Fruit fly (Drosophila melanogaster) whole organism, embryonic: Measurements from ENCODE around the gene her.

Experiments
- ATbp ChIP-seq: fragments of 200-800 bp; sonication (Bioruptor generic); optimal IDR thresholded peaks from 2 replicates; lab custom pipeline; 2017; ENCODE audit warnings: missing biosample characterization, mild to moderate bottlenecking, missing genetic modification characterization, missing genetic modification reagents
- B-H1 ChIP-seq: fragments of 200-800 bp; sonication (Bioruptor generic); IDR thresholded peaks from 3 replicates; pipeline ENCODE4 v1.3.6; 2022; ENCODE audit warnings: missing biosample characterization, missing genetic modification characterization
- CG10654 ChIP-seq: fragments of 200-800 bp; sonication (Bioruptor generic); optimal IDR thresholded peaks from 2 replicates; lab custom pipeline; 2016; ENCODE audit warnings: missing biosample characterization, missing genetic modification characterization
- CG13424 ChIP-seq: fragments of 200-800 bp; sonication (Bioruptor generic); optimal IDR thresholded peaks from 2 replicates; lab custom pipeline; 2019; ENCODE audit warnings: missing biosample characterization, mild to moderate bottlenecking, missing genetic modification characterization, moderate library complexity
- CG14667 ChIP-seq: fragments of 200-800 bp; sonication (Bioruptor generic); IDR thresholded peaks from 2 replicates; pipeline ENCODE4 v1.3.6; 2022; ENCODE audit warnings: missing biosample characterization, missing genetic modification characterization
- CG16815 ChIP-seq: fragments of 200-800 bp; sonication (Bioruptor generic); optimal IDR thresholded peaks from 3 replicates; lab custom pipeline; 2017; ENCODE audit warnings: missing biosample characterization, mild to moderate bottlenecking, missing genetic modification characterization
- CG17568 ChIP-seq: fragments of 200-800 bp; sonication (Bioruptor generic); optimal IDR thresholded peaks from 2 replicates; lab custom pipeline; 2018; ENCODE audit warnings: missing biosample characterization, mild to moderate bottlenecking, missing genetic modification characterization, moderate library complexity
- CG2202 ChIP-seq: fragments of 200-800 bp; sonication (Bioruptor generic); optimal IDR thresholded peaks from 2 replicates; lab custom pipeline; 2018; ENCODE audit warnings: missing biosample characterization, mild to moderate bottlenecking, missing genetic modification characterization
- CG32767 ChIP-seq: fragments of 200-800 bp; sonication (Bioruptor generic); IDR thresholded peaks from 2 replicates; pipeline ENCODE4 v1.3.6; 2022; ENCODE audit warnings: missing biosample characterization, missing genetic modification characterization
- CG3838 ChIP-seq: fragments of 200-800 bp; sonication (Bioruptor generic); optimal IDR thresholded peaks from 3 replicates; lab custom pipeline; 2016; ENCODE audit warnings: missing biosample characterization, missing genetic modification characterization
- CG4282 ChIP-seq: fragments of 200-800 bp; sonication (Bioruptor generic); optimal IDR thresholded peaks from 2 replicates; lab custom pipeline; 2016; ENCODE audit warnings: missing biosample characterization, missing genetic modification characterization
- CG4328 ChIP-seq: fragments of 200-800 bp; sonication (Bioruptor generic); optimal IDR thresholded peaks from 3 replicates; lab custom pipeline; 2017; ENCODE audit warnings: missing biosample characterization, missing genetic modification reagents, missing genetic modification characterization
- CG4404 ChIP-seq: fragments of 200-800 bp; sonication (Bioruptor generic); IDR thresholded peaks from 2 replicates; pipeline ENCODE4 v1.3.6; 2022; ENCODE audit warnings: missing biosample characterization, missing genetic modification characterization
- CG5953 ChIP-seq: fragments of 200-800 bp; sonication (Bioruptor generic); IDR thresholded peaks from 2 replicates; pipeline ENCODE4 v1.3.6; 2022; ENCODE audit warnings: missing biosample characterization, missing genetic modification characterization
- CG6654 ChIP-seq: fragments of 200-800 bp; sonication (Bioruptor generic); optimal IDR thresholded peaks from 2 replicates; lab custom pipeline; 2017; ENCODE audit warnings: missing biosample characterization, mild to moderate bottlenecking, missing genetic modification characterization
- CG7271 ChIP-seq: fragments of 200-800 bp; sonication (Bioruptor generic); optimal IDR thresholded peaks from 2 replicates; lab custom pipeline; 2018; ENCODE audit warnings: missing biosample characterization, mild to moderate bottlenecking, missing genetic modification characterization, moderate library complexity
- CG9609 ChIP-seq: fragments of 200-800 bp; sonication (Bioruptor generic); optimal IDR thresholded peaks from 3 replicates; lab custom pipeline; 2016; ENCODE audit warnings: missing biosample characterization, missing genetic modification characterization
- CG9727 ChIP-seq: fragments of 200-800 bp; sonication (Bioruptor generic); optimal IDR thresholded peaks from 3 replicates; lab custom pipeline; 2017; ENCODE audit warnings: missing biosample characterization, mild to moderate bottlenecking, missing genetic modification characterization
- CG9797 ChIP-seq: fragments of 200-800 bp; sonication (Bioruptor generic); optimal IDR thresholded peaks from 3 replicates; lab custom pipeline; 2018; ENCODE audit warnings: missing biosample characterization, mild to moderate bottlenecking, missing genetic modification characterization
- CkIIα-i1 ChIP-seq: fragments of 200-800 bp; sonication (Bioruptor generic); IDR thresholded peaks from 2 replicates; pipeline ENCODE4 v1.3.6; 2022; ENCODE audit warnings: missing biosample characterization, missing genetic modification characterization
- Dp ChIP-seq: fragments of 200-800 bp; sonication (Bioruptor generic); optimal IDR thresholded peaks from 2 replicates; lab custom pipeline; 2018; ENCODE audit warnings: missing biosample characterization, mild to moderate bottlenecking, missing genetic modification characterization, moderate library complexity
- Elba2 ChIP-seq: fragments of 200-800 bp; sonication (Bioruptor generic); optimal IDR thresholded peaks from 3 replicates; lab custom pipeline; 2016; ENCODE audit warnings: missing biosample characterization, missing genetic modification characterization
- Ets65A ChIP-seq: fragments of 200-800 bp; sonication (Bioruptor generic); peaks from one replicate; lab custom pipeline; 2016; ENCODE audit warnings: missing biosample characterization, missing genetic modification characterization
- Gsc ChIP-seq: fragments of 200-800 bp; sonication (Bioruptor generic); IDR thresholded peaks from 2 replicates; pipeline ENCODE4 v1.3.6; 2022; ENCODE audit warnings: missing biosample characterization, missing genetic modification characterization
- HLHmδ ChIP-seq: fragments of 200-800 bp; sonication (Bioruptor generic); optimal IDR thresholded peaks from 2 replicates; lab custom pipeline; 2018; ENCODE audit warnings: missing biosample characterization, mild to moderate bottlenecking, missing genetic modification characterization, moderate library complexity
- Hr78 ChIP-seq, 2 experiments: fragments of 200-800 bp in 1 of 2; fragments of >200 bp in 1 of 2; sonication (Bioruptor generic) in 1 of 2; optimal IDR thresholded peaks; 2 replicates each; lab custom pipeline; 2017 to 2019; ENCODE audit warnings: missing biosample characterization in 2 of 2, missing genetic modification characterization in 2 of 2, mild to moderate bottlenecking in 1 of 2, moderate library complexity in 1 of 2
- Jarid2 ChIP-seq: fragments of 200-800 bp; sonication (Bioruptor generic); optimal IDR thresholded peaks from 3 replicates; lab custom pipeline; 2017; ENCODE audit warnings: mild to moderate bottlenecking, missing biosample characterization, missing genetic modification reagents, missing genetic modification characterization
- NfI ChIP-seq: fragments of 200-800 bp; sonication (Bioruptor generic); optimal IDR thresholded peaks from 3 replicates; lab custom pipeline; 2018; ENCODE audit warnings: missing biosample characterization, mild to moderate bottlenecking, missing genetic modification characterization, moderate library complexity
- Poxn ChIP-seq: fragments of 200-800 bp; sonication (Bioruptor generic); IDR thresholded peaks from 2 replicates; pipeline ENCODE4 v1.3.6; 2022; ENCODE audit warnings: missing biosample characterization, missing genetic modification characterization
- Sox102F ChIP-seq: fragments of 200-800 bp; sonication (Bioruptor generic); optimal IDR thresholded peaks from 2 replicates; lab custom pipeline; 2018; ENCODE audit warnings: missing biosample characterization, mild to moderate bottlenecking, missing genetic modification characterization, moderate library complexity
- Spps ChIP-seq: fragments of 200-800 bp; sonication (Bioruptor generic); optimal IDR thresholded peaks from 2 replicates; lab custom pipeline; 2018; ENCODE audit warnings: missing biosample characterization, mild to moderate bottlenecking, missing genetic modification characterization
- amos ChIP-seq: fragments of 200-800 bp; sonication (Bioruptor generic); IDR thresholded peaks from 2 replicates; pipeline ENCODE4 v1.3.6; 2022; ENCODE audit warnings: missing biosample characterization, missing genetic modification characterization; ENCODE audit not compliant: partially characterized antibody
- bowl ChIP-seq: fragments of 200-800 bp; sonication (Bioruptor generic); IDR thresholded peaks from 2 replicates; pipeline ENCODE4 v1.3.6; 2022; ENCODE audit warnings: missing biosample characterization, missing genetic modification characterization
- btn ChIP-seq: fragments of 200-800 bp; sonication (Bioruptor generic); optimal IDR thresholded peaks from 2 replicates; lab custom pipeline; 2016; ENCODE audit warnings: missing biosample characterization, missing genetic modification characterization
- chn ChIP-seq: fragments of 200-800 bp; sonication (Bioruptor generic); optimal IDR thresholded peaks from 2 replicates; lab custom pipeline; 2016; ENCODE audit warnings: missing biosample characterization, missing genetic modification characterization
- dimm ChIP-seq: fragments of 200-800 bp; sonication (Bioruptor generic); IDR thresholded peaks from 2 replicates; pipeline ENCODE4 v1.3.6; 2022; ENCODE audit warnings: missing biosample characterization, missing genetic modification characterization
- dm ChIP-seq: fragments of 200-800 bp; sonication (Bioruptor generic); optimal IDR thresholded peaks from 3 replicates; lab custom pipeline; 2016; ENCODE audit warnings: missing biosample characterization, missing genetic modification characterization
- ems ChIP-seq: fragments of 200-800 bp; sonication (Bioruptor generic); optimal IDR thresholded peaks from 3 replicates; lab custom pipeline; 2016; ENCODE audit warnings: missing biosample characterization, missing genetic modification characterization
- esg ChIP-seq: fragments of 200-800 bp; sonication (Bioruptor generic); conservative IDR thresholded peaks from 2 replicates; pipeline ENCODE4 v1.3.6; 2022; ENCODE audit warnings: missing biosample characterization, missing genetic modification characterization
- gfzf ChIP-seq: fragments of 200-800 bp; sonication (Bioruptor generic); optimal IDR thresholded peaks from 2 replicates; lab custom pipeline; 2016; ENCODE audit warnings: missing biosample characterization, mild to moderate bottlenecking, missing genetic modification characterization, moderate library complexity
- hb ChIP-seq: fragments of 200-800 bp; sonication (Bioruptor generic); IDR thresholded peaks from 3 replicates; pipeline ENCODE4 v1.3.6; 2022; ENCODE audit warnings: missing biosample characterization, missing genetic modification characterization; ENCODE audit not compliant: partially characterized antibody
- hkb ChIP-seq, 2 experiments: fragments of 200-800 bp in 1 of 2; fragments of >200 bp in 1 of 2; sonication (Bioruptor generic) in 1 of 2; IDR thresholded peaks in 1 of 2; optimal IDR thresholded peaks in 1 of 2; 2 replicates each; pipeline versions ENCODE4 v1.3.6 to Lab custom; 2017 to 2022; ENCODE audit warnings: missing biosample characterization in 1 of 2, missing genetic modification characterization in 1 of 2
- jing ChIP-seq: fragments of 200-800 bp; sonication (Bioruptor generic); optimal IDR thresholded peaks from 2 replicates; lab custom pipeline; 2018; ENCODE audit warnings: missing biosample characterization, mild to moderate bottlenecking, missing genetic modification characterization
- maf-S ChIP-seq: fragments of 200-800 bp; sonication (Bioruptor generic); optimal IDR thresholded peaks from 2 replicates; lab custom pipeline; 2016; ENCODE audit warnings: missing biosample characterization, missing genetic modification characterization
- run ChIP-seq: fragments of 200-800 bp; sonication (Bioruptor generic); optimal IDR thresholded peaks from 3 replicates; lab custom pipeline; 2018; ENCODE audit warnings: missing biosample characterization, mild to moderate bottlenecking, missing genetic modification characterization
- salm ChIP-seq: fragments of 200-800 bp; sonication (Bioruptor generic); optimal IDR thresholded peaks from 2 replicates; lab custom pipeline; 2018; ENCODE audit warnings: missing biosample characterization, mild to moderate bottlenecking, missing genetic modification characterization
- sens ChIP-seq: fragments of 200-800 bp; sonication (Bioruptor generic); peaks from one replicate; lab custom pipeline; 2016; ENCODE audit warnings: missing biosample characterization, missing genetic modification characterization
- slbo ChIP-seq: fragments of 200-800 bp; sonication (Bioruptor generic); IDR thresholded peaks from 2 replicates; pipeline ENCODE4 v1.3.6; 2022; ENCODE audit warnings: missing biosample characterization, missing genetic modification characterization
- sob ChIP-seq: fragments of 200-800 bp; sonication (Bioruptor generic); IDR thresholded peaks from 2 replicates; pipeline ENCODE4 v1.3.6; 2022; ENCODE audit warnings: missing biosample characterization, missing genetic modification characterization
- sr ChIP-seq: fragments of 200-800 bp; sonication (Bioruptor generic); IDR thresholded peaks from 3 replicates; pipeline ENCODE4 v1.3.6; 2022; ENCODE audit warnings: missing biosample characterization, missing genetic modification characterization
- zen ChIP-seq: fragments of 200-800 bp; sonication (Bioruptor generic); optimal IDR thresholded peaks from 3 replicates; lab custom pipeline; 2018; ENCODE audit warnings: missing biosample characterization, mild to moderate bottlenecking, missing genetic modification characterization, moderate library complexity

The her gene

dm6 chr2L:16709693-16710092, 32.7 kb downstream of the her start (continued):
- TF ChIP-seq HLHmδ (GFP tag; lab: Kevin White, UChicago) (no peak), Sox102F (GFP tag; lab: Kevin White, UChicago) (peak; percentile 82), sens (GFP tag; lab: Kevin White, UChicago) (peak; percentile 85), CG32767 (peak; percentile 81), jing (GFP tag; lab: Kevin White, UChicago) (peak; percentile 54), sr (GFP tag; lab: Robert Waterston, UW) (no peak), Spps (tag; lab: Kevin White, UChicago) (no peak), CG9727 (GFP tag; lab: Kevin White, UChicago) (peak; percentile 60), Dp (no peak), Jarid2 (GFP tag; lab: Kevin White, UChicago) (no peak), gfzf (GFP tag; lab: Kevin White, UChicago) (no peak), maf-S (GFP tag; lab: Kevin White, UChicago) (no peak), slbo (GFP tag; lab: Robert Waterston, UW) (peak; percentile 84), NfI (GFP tag; lab: Kevin White, UChicago) (peak; percentile 71), btn (GFP tag; lab: Kevin White, UChicago) (no peak), CG9609 (no peak), run (tag; lab: Kevin White, UChicago) (peak; percentile 3), ems (GFP tag; lab: Kevin White, UChicago) (peak; percentile 34), Hr78 (GFP tag; optimal IDR thresholded peaks at IDR 0.05; lab: Kevin White, UChicago) (peak in 1 of 2 experiments; percentile 16), Gsc (GFP tag; lab: Robert Waterston, UW) (no peak), CG2202 (tag; lab: Kevin White, UChicago) (no peak), ATbp (GFP tag; lab: Kevin White, UChicago) (peak; percentile 60), hkb (optimal IDR thresholded peaks at IDR 0.05; lab: Kevin White, UChicago) (no peak), hkb (GFP tag; IDR thresholded peaks at IDR 0.05; lab: Robert Waterston, UW) (peak; percentile 88), bowl (GFP tag; lab: Robert Waterston, UW) (peak; percentile 76; the same call in 1 of the 2 replicates), B-H1 (GFP tag; lab: Robert Waterston, UW) (no peak), chn (peak; percentile 18), zen (no peak), CG14667 (GFP tag; lab: Robert Waterston, UW) (no peak), CG9797 (GFP tag; lab: Kevin White, UChicago) (no peak), sob (GFP tag; lab: Robert Waterston, UW) (peak; percentile 89), dimm (GFP tag; lab: Robert Waterston, UW) (no peak), CG4404 (GFP tag; lab: Robert Waterston, UW) (no peak), hb (GFP tag; lab: Robert Waterston, UW) (no peak), CG13424 (tag; lab: Kevin White, UChicago) (peak; percentile 83), Ets65A (peak; percentile 86), CG5953 (GFP tag; lab: Robert Waterston, UW) (peak; percentile 80), CG4282 (GFP tag; lab: Kevin White, UChicago) (no peak), CG7271 (tag; lab: Kevin White, UChicago) (no peak), esg (peak; percentile 81), CG17568 (GFP tag; lab: Kevin White, UChicago) (peak; percentile 62), CG6654 (GFP tag; lab: Kevin White, UChicago) (no peak), salm (tag; lab: Kevin White, UChicago) (peak; percentile 32), CkIIα-i1 (GFP tag; lab: Robert Waterston, UW) (0 out of 2 replicates have a peak, but pooled peaks have one; percentile 64), CG10654 (GFP tag; lab: Kevin White, UChicago) (no peak), dm (GFP tag; lab: Kevin White, UChicago) (no peak), Poxn (no peak), CG4328 (GFP tag; lab: Kevin White, UChicago) (no peak), CG16815 (GFP tag; lab: Kevin White, UChicago) (no peak), Elba2 (GFP tag; lab: Kevin White, UChicago) (no peak), CG3838 (GFP tag; lab: Kevin White, UChicago) (no peak), amos (no peak)
